Worm (Caenorhabditis elegans) whole organism, young adult: ENCODE data around the gene Y60C6A.2.
A peak's percentile ranks its signal among the peaks of the same experiment; 100 is the strongest.

Experiments
- B0336.3 ChIP-seq: fragments of 200-800 bp; sonication (Bioruptor generic); IDR thresholded peaks from 2 replicates; pipeline ENCODE4 v1.3.6; 2022; ENCODE audit warnings: missing genetic modification characterization, missing compliant biosample characterization
- F22D6.2 ChIP-seq: sonication (generic microtip); optimal IDR thresholded peaks from 2 replicates; lab custom pipeline; 2016; ENCODE audit warnings: mild to moderate bottlenecking, missing genetic modification characterization, missing compliant biosample characterization
- F39B2.1 ChIP-seq: fragments of 200-800 bp; sonication (Bioruptor generic); IDR thresholded peaks from 2 replicates; pipeline ENCODE4 v1.3.6; 2022; ENCODE audit warnings: missing genetic modification reagents, missing genetic modification characterization, missing compliant biosample characterization
- F49E8.2 ChIP-seq: sonication (generic microtip); optimal IDR thresholded peaks from 3 replicates; lab custom pipeline; 2017; ENCODE audit warnings: missing genetic modification characterization, mild to moderate bottlenecking, missing compliant biosample characterization, antibody characterized with exemption, moderate library complexity; ENCODE audit not compliant: insufficient read depth
- F52B5.7 ChIP-seq: sonication (generic microtip); optimal IDR thresholded peaks from 2 replicates; lab custom pipeline; 2016; ENCODE audit warnings: mild to moderate bottlenecking, missing genetic modification characterization, missing compliant biosample characterization
- T07F8.4 ChIP-seq: sonication (generic microtip); optimal IDR thresholded peaks from 2 replicates; lab custom pipeline; 2016; ENCODE audit warnings: mild to moderate bottlenecking, missing genetic modification characterization, moderate library complexity, missing compliant biosample characterization
- Y53G8AR.9 ChIP-seq: fragments of 200-800 bp; sonication (Bioruptor generic); conservative IDR thresholded peaks from 2 replicates; pipeline ENCODE4 v1.3.6; 2022; ENCODE audit warnings: missing genetic modification reagents, missing genetic modification characterization, missing compliant biosample characterization
- Y67H2A.10 ChIP-seq: fragments of 200-800 bp; sonication (Bioruptor generic); conservative IDR thresholded peaks from 2 replicates; pipeline ENCODE4 v1.3.6; 2022; ENCODE audit warnings: missing genetic modification reagents, missing genetic modification characterization, missing compliant biosample characterization
- akir-1 ChIP-seq: fragments of 200-800 bp; sonication (Bioruptor generic); optimal IDR thresholded peaks from 2 replicates; lab custom pipeline; 2018; ENCODE audit warnings: mild to moderate bottlenecking, missing genetic modification characterization, moderate library complexity, missing compliant biosample characterization
- attf-5 ChIP-seq: fragments of 200-800 bp; sonication (Bioruptor generic); optimal IDR thresholded peaks from 2 replicates; lab custom pipeline; 2018; ENCODE audit warnings: mild to moderate bottlenecking, missing genetic modification characterization, missing compliant biosample characterization
- attf-6 ChIP-seq: fragments of 200-800 bp; sonication (Bioruptor generic); IDR thresholded peaks from 2 replicates; pipeline ENCODE4 v1.3.6; 2022; ENCODE audit warnings: missing genetic modification reagents, missing genetic modification characterization, missing compliant biosample characterization
- bed-2 ChIP-seq: fragments of 200-800 bp; sonication (Bioruptor generic); IDR thresholded peaks from 2 replicates; pipeline ENCODE4 v1.3.6; 2022; ENCODE audit warnings: missing genetic modification reagents, missing genetic modification characterization, missing compliant biosample characterization
- cebp-1 ChIP-seq, 2 experiments: fragments of 200-800 bp in 1 of 2; sonication (Bioruptor generic) in 1 of 2; sonication (generic microtip) in 1 of 2; IDR thresholded peaks in 1 of 2; optimal IDR thresholded peaks in 1 of 2; 2 replicates each; pipeline versions ENCODE4 v1.3.6 to Lab custom; 2017 to 2022; ENCODE audit warnings: missing compliant biosample characterization in 2 of 2, missing genetic modification characterization in 2 of 2, mild to moderate bottlenecking in 1 of 2, missing genetic modification reagents in 1 of 2, moderate library complexity in 1 of 2
- ceh-79 ChIP-seq: sonication (generic microtip); optimal IDR thresholded peaks from 2 replicates; lab custom pipeline; 2017; ENCODE audit warnings: mild to moderate bottlenecking, missing genetic modification characterization, missing compliant biosample characterization
- dox-1 ChIP-seq: fragments of 200-800 bp; sonication (Bioruptor generic); IDR thresholded peaks from 2 replicates; pipeline ENCODE4 v1.3.6; 2022; ENCODE audit warnings: missing genetic modification reagents, missing genetic modification characterization, missing compliant biosample characterization
- ets-4 ChIP-seq: fragments of 200-800 bp; sonication (Bioruptor generic); optimal IDR thresholded peaks from 2 replicates; lab custom pipeline; 2018; ENCODE audit warnings: mild to moderate bottlenecking, missing genetic modification characterization, missing compliant biosample characterization
- fkh-3 ChIP-seq: sonication (generic microtip); optimal IDR thresholded peaks from 2 replicates; lab custom pipeline; 2016; ENCODE audit warnings: mild to moderate bottlenecking, missing genetic modification characterization, missing compliant biosample characterization
- him-1 ChIP-seq: sonication (generic microtip); optimal IDR thresholded peaks from 2 replicates; lab custom pipeline; 2016; ENCODE audit warnings: missing genotype, missing genetic modification reagents, missing genetic modification characterization, missing compliant biosample characterization
- lag-1 ChIP-seq: fragments of 200-800 bp; sonication (Bioruptor generic); IDR thresholded peaks from 2 replicates; pipeline ENCODE4 v1.3.6; 2022; ENCODE audit warnings: missing genetic modification reagents, missing genetic modification characterization, missing compliant biosample characterization
- let-607 ChIP-seq, 2 experiments: fragments of 200-800 bp in 1 of 2; sonication (Bioruptor generic) in 1 of 2; sonication (generic microtip) in 1 of 2; optimal IDR thresholded peaks; 2 replicates each; lab custom pipeline; 2016 to 2018; ENCODE audit warnings: mild to moderate bottlenecking in 2 of 2, missing compliant biosample characterization in 2 of 2, missing genetic modification characterization in 2 of 2, moderate library complexity in 2 of 2, missing genotype in 1 of 2
- lin-26 ChIP-seq: fragments of 200-800 bp; sonication (Bioruptor generic); IDR thresholded peaks from 2 replicates; pipeline ENCODE4 v1.3.6; 2022; ENCODE audit warnings: missing genetic modification reagents, missing genetic modification characterization, missing compliant biosample characterization
- lir-1 ChIP-seq: fragments of 200-800 bp; sonication (Bioruptor generic); conservative IDR thresholded peaks from 2 replicates; pipeline ENCODE4 v1.3.6; 2022; ENCODE audit warnings: missing genetic modification reagents, missing genetic modification characterization, missing compliant biosample characterization
- lsl-1 ChIP-seq: fragments of 200-800 bp; sonication (Bioruptor generic); optimal IDR thresholded peaks from 2 replicates; lab custom pipeline; 2018; ENCODE audit warnings: mild to moderate bottlenecking, missing genetic modification characterization, moderate library complexity, missing compliant biosample characterization
- mcd-1 ChIP-seq: fragments of 200-800 bp; sonication (Bioruptor generic); IDR thresholded peaks from 2 replicates; pipeline ENCODE4 v1.3.6; 2022; ENCODE audit warnings: missing genetic modification reagents, missing genetic modification characterization, missing compliant biosample characterization
- nhr-120 ChIP-seq: fragments of 200-800 bp; sonication (Bioruptor generic); IDR thresholded peaks from 2 replicates; pipeline ENCODE4 v1.3.6; 2022; ENCODE audit warnings: missing genetic modification characterization, missing compliant biosample characterization
- nhr-179 ChIP-seq: sonication (generic microtip); optimal IDR thresholded peaks from 2 replicates; lab custom pipeline; 2016; ENCODE audit warnings: mild to moderate bottlenecking, missing genetic modification characterization, missing compliant biosample characterization
- nhr-80 ChIP-seq: sonication (generic microtip); optimal IDR thresholded peaks from 2 replicates; lab custom pipeline; 2016; ENCODE audit warnings: missing genetic modification characterization, missing compliant biosample characterization
- nhr-90 ChIP-seq: sonication (generic microtip); optimal IDR thresholded peaks from 2 replicates; lab custom pipeline; 2016; ENCODE audit warnings: missing genotype, mild to moderate bottlenecking, missing genetic modification characterization, missing compliant biosample characterization
- pbrm-1 ChIP-seq: fragments of 200-800 bp; sonication (Bioruptor generic); IDR thresholded peaks from 2 replicates; pipeline ENCODE4 v1.3.6; 2022; ENCODE audit warnings: missing genetic modification reagents, missing genetic modification characterization, missing compliant biosample characterization
- pha-4 ChIP-seq: fragments of 150-350 bp; sonication (generic microtip); optimal IDR thresholded peaks from 2 replicates; lab custom pipeline; 2014; ENCODE audit warnings: missing biosample characterization, missing genetic modification reagents, missing genetic modification characterization
- rpc-1 ChIP-seq, 2 experiments: fragments of 150-350 bp in 1 of 2; sonication (generic microtip) in 1 of 2; optimal IDR thresholded peaks; 2 replicates each; lab custom pipeline; 2014 to 2018; ENCODE audit warnings: missing biosample characterization in 1 of 2, missing genetic modification characterization in 1 of 2, missing genetic modification reagents in 1 of 2, missing genotype in 1 of 2
- sea-2 ChIP-seq: fragments of 200-800 bp; sonication (Bioruptor generic); IDR thresholded peaks from 2 replicates; pipeline ENCODE4 v1.3.6; 2022; ENCODE audit warnings: missing genetic modification characterization, missing compliant biosample characterization
- snpc-3.4 ChIP-seq: sonication (generic microtip); optimal IDR thresholded peaks from 2 replicates; lab custom pipeline; 2017; ENCODE audit warnings: missing genetic modification characterization, mild to moderate bottlenecking, missing compliant biosample characterization, antibody characterized with exemption, moderate library complexity, missing genotype, missing genetic modification reagents
- somi-1 ChIP-seq: fragments of 200-800 bp; sonication (Bioruptor generic); optimal IDR thresholded peaks from 2 replicates; lab custom pipeline; 2018; ENCODE audit warnings: mild to moderate bottlenecking, missing genetic modification characterization, missing compliant biosample characterization
- tbp1 ChIP-seq: fragments of 200-800 bp; sonication (Bioruptor generic); optimal IDR thresholded peaks from 2 replicates; lab custom pipeline; 2018; ENCODE audit warnings: mild to moderate bottlenecking, missing genetic modification characterization, missing compliant biosample characterization
- zfh-2 ChIP-seq: fragments of 200-800 bp; sonication (Bioruptor generic); conservative IDR thresholded peaks from 2 replicates; pipeline ENCODE4 v1.3.6; 2022; ENCODE audit warnings: missing genetic modification reagents, missing genetic modification characterization, missing compliant biosample characterization
- ztf-3 ChIP-seq: fragments of 200-800 bp; sonication (Bioruptor generic); optimal IDR thresholded peaks from 2 replicates; lab custom pipeline; 2018; ENCODE audit warnings: mild to moderate bottlenecking, missing genetic modification characterization, missing compliant biosample characterization

Gene Y60C6A.2

DNA sequence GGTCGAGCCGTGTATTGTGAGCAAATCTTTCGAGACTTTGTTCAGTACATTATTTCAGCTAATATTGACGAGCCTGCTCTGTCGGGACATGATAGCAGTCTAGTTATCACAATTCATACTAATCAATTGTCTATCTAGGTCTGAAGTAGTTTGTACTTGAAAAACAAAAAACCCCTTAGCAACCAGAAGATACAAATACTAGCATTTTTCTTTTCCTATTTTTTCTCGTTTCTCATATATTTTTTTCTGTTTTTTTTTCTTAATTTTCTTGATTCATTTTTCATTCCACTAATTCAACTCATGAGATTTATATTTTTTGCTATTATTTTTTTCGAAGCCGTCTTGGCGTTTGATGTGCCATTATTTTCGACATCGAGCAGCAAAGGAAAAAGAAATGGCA, 1.9 kb upstream of the Y60C6A.2 start, which contains the start of gene R02F11.9:
Gene R02F11.9 (plus strand): TSS at position 301 of the 400 bp plus-strand sequence.
- TF ChIP-seq rpc-1 (optimal IDR thresholded peaks at IDR 0.05; lab: Kevin White, UChicago) = no peak
- no peak for TF ChIP-seq rpc-1 (tag; optimal IDR thresholded peaks at IDR 0.05; lab: Kevin White, UChicago)
- TF ChIP-seq fkh-3 (tag; lab: Kevin White, UChicago) = no peak
- TF ChIP-seq attf-5 (GFP tag; lab: Kevin White, UChicago) = no peak
- no peak for TF ChIP-seq B0336.3 (GFP tag; lab: Robert Waterston, UW)
- no peak for TF ChIP-seq him-1 (tag; lab: Kevin White, UChicago)
- TF ChIP-seq lsl-1 (GFP tag; lab: Kevin White, UChicago) = no peak
- TF ChIP-seq F52B5.7 (tag; lab: Kevin White, UChicago) = no peak
- no peak for TF ChIP-seq ceh-79 (tag; lab: Kevin White, UChicago)
- no peak for TF ChIP-seq somi-1 (GFP tag; lab: Kevin White, UChicago)
- TF ChIP-seq Y53G8AR.9 (GFP tag; lab: Robert Waterston, UW) = no peak
- no peak for TF ChIP-seq zfh-2 (GFP tag; lab: Robert Waterston, UW)
- TF ChIP-seq lir-1 (GFP tag; lab: Robert Waterston, UW) = no peak
- no peak for TF ChIP-seq ztf-3
- TF ChIP-seq F39B2.1 (GFP tag; lab: Robert Waterston, UW) = no peak

DNA sequence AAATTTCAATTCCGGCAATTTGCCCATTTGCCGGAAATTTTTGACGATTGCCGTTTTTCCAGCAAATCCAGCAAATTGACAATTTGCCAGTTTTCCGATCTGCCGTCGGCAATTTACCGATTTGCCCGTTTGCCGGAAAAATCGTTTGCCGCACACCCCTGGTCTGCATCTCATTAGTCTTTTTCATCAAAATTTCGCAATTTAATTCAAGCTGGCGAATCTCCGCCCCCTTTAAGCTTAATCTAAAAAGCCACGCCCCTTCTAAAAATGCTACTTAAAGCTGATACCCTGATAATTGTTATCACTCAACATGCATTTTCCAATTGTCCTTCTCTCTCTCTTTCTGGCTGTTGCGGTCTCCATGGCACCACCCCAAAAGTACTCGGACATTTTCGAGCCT, 1.9 kb downstream of the Y60C6A.2 start, which contains the start of gene Y60C6A.1:
Gene Y60C6A.1 (plus strand): TSS at position 301 of the 400 bp plus-strand sequence.
- TF ChIP-seq tbp1 (GFP tag; lab: Kevin White, UChicago) (no peak), sea-2 (no peak), F22D6.2 (tag; lab: Kevin White, UChicago) (no peak), pha-4 (no peak), let-607 (tag; optimal IDR thresholded peaks at IDR 0.05; lab: Kevin White, UChicago) (no peak), nhr-120 (no peak)
- TF ChIP-seq, all 124 proteins: peak for 0

DNA sequence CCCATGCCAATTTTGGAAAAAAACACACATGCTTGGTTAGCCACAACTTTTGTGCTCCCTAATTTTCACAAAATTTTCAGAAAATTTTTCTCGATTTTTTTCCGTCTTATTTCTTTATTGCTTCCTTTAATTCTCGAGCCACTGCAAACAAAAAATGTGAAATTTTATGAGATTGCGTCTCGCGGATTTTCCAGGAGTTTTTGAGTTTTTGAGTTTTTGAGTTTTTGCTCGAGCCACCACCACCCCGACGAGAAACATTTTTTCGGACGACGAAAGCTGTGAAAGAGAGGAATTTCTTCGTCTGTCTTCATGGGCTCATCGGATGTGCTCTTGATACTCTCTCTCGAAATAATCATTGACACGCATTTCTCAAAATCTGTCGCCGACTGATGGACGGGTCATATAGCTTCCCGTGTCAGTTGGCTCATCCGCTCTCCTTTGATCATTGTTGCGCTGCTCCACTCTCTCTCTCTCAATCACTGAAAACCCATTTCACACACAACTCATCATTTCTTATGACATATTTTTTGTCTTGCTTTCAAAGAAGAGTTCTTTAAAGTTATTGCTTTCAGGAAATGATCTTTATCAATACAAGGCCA, 7.7 kb downstream of the Y60C6A.2 start, which contains the start of gene C18G1.1:
Gene C18G1.1 (plus strand): TSS at position 573 of the 599 bp plus-strand sequence.
- no peak for TF ChIP-seq akir-1 (GFP tag; lab: Kevin White, UChicago)

DNA sequence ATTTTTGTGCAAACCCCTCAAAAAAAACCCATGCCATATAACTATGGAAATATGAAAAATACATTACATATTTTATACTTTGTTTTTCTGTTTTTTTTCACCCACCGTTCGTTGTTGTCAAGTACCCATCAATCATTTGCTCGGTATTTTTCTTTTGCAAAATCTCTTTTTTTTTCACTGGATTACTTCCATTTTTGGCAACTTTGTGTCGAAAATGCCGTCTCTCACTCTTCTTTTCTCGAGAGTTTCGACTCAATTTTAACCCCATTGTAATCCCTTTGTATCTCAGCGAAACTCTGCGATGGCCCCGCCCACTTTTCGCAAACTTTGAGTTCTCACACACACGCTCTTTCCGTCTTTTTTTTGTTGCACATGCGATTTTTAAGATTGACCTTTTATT, 10.1 kb downstream of the Y60C6A.2 start:
- no peak for TF ChIP-seq pbrm-1 (GFP tag; lab: Robert Waterston, UW)

DNA sequence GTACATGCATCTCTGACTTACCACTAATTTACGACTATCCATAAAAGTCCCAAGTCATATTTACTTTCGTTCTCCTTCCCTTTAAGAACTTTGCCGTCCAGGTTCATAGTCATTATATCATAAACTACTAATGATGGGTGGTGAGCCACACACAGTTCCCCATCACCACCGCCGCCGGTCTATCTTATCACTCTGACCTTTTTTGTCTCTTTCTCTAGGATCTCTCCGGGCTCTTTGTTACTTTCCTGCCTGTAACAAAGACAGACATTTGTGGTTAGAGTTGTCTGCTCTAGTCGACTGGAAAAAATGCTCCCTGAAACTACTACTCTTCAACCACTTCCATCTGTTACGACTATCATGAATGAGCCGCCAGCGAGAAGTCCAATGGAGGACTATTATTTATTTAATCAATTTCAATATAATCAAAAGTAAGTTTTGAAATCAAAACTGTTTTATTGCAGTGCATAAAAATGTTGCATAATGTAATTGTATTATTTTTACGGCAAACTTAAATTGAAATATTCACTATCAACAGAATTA, 14.8 kb downstream of the Y60C6A.2 start, which contains the start of gene elt-7:
Gene elt-7 (plus strand): TSS at position 263 of the 540 bp plus-strand sequence.
- TF ChIP-seq dox-1 (GFP tag; lab: Robert Waterston, UW) (0 out of 2 replicates have a peak, but pooled peaks have one; percentile 7), lag-1 (GFP tag; lab: Robert Waterston, UW) (0 out of 2 replicates have a peak, but pooled peaks have one; percentile 17), nhr-80 (tag; lab: Kevin White, UChicago) (peak; percentile 77), Y67H2A.10 (GFP tag; lab: Robert Waterston, UW) (no peak), nhr-90 (tag; lab: Kevin White, UChicago) (no peak)

DNA sequence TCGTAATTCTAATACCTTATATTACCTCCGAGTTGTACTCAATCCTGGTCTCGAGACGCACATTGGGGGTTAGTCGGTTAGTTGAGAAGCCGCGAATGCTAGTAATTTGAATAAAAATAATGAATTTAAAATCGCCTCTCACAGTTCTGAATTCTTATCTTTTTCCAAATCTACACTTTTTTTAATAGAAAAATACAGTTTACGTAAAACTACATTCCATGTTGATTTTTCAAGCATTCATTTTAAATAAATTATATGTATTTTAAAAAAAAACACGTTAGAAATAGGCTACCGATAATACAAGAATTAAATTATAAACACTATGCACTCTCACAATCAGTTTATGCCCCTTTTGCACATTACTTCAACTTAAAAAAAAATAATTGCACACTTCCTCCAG, 15.6 kb downstream of the Y60C6A.2 start, which contains the start of gene C18G1.9:
Gene C18G1.9 (minus strand): TSS at position 101 of the 400 bp plus-strand sequence.
- no peak for TF ChIP-seq tbp1 (GFP tag; lab: Kevin White, UChicago)
- TF ChIP-seq F49E8.2 (tag; lab: Kevin White, UChicago) = no peak
- no peak for TF ChIP-seq mcd-1
- no peak for TF ChIP-seq lin-26 (GFP tag; lab: Robert Waterston, UW)
- no peak for TF ChIP-seq nhr-179
- no peak for TF ChIP-seq snpc-3.4
- no peak for TF ChIP-seq rpc-1 (optimal IDR thresholded peaks at IDR 0.05; lab: Kevin White, UChicago)
- TF ChIP-seq rpc-1 (tag; optimal IDR thresholded peaks at IDR 0.05; lab: Kevin White, UChicago) = no peak
- no peak for TF ChIP-seq attf-6 (GFP tag; lab: Robert Waterston, UW)
- TF ChIP-seq bed-2 (GFP tag; lab: Robert Waterston, UW) = no peak
- no peak for TF ChIP-seq cebp-1 (GFP tag; IDR thresholded peaks at IDR 0.05; lab: Robert Waterston, UW)
- TF ChIP-seq cebp-1 (tag; optimal IDR thresholded peaks at IDR 0.05; lab: Kevin White, UChicago) = no peak
- TF ChIP-seq T07F8.4 (tag; lab: Kevin White, UChicago) = no peak
- no peak for TF ChIP-seq dox-1 (GFP tag; lab: Robert Waterston, UW)
- no peak for TF ChIP-seq ets-4 (GFP tag; lab: Kevin White, UChicago)
